Worm (Caenorhabditis elegans): ENCODE results near the gene Y50D7A.3.

ce11 chrIII:294527-294926 is 40.2 kb downstream of the Y50D7A.3 start, which contains the start of gene Y50D7A.13:
- TF ChIP-seq isw-1 (GFP tag; IDR thresholded peaks at IDR 0.05) = no peak
- no peak for TF ChIP-seq lir-3 (tag; optimal IDR thresholded peaks at IDR 0.05; ENCODE audit: poor library complexity)
- TF ChIP-seq lsy-2 (tag; optimal IDR thresholded peaks at IDR 0.05) = no peak
- TF ChIP-seq ztf-4 (tag; optimal IDR thresholded peaks at IDR 0.05) = no peak
- TF ChIP-seq mep-1 (tag; optimal IDR thresholded peaks at IDR 0.05) = no peak
- no peak for TF ChIP-seq nhr-12 (tag; optimal IDR thresholded peaks at IDR 0.05)
- TF ChIP-seq elt-3 (tag; optimal IDR thresholded peaks at IDR 0.05) = no peak

All from whole organism, L1 larva.